Worm (Caenorhabditis elegans): ENCODE data around the gene F17C11.4.

The F17C11.4 gene

ce11 chrV:10951655-10952278 lies at the start of gene F17C11.4:
Gene F17C11.4, plus strand, starts transcription at chrV:10951860.
- TF ChIP-seq ceh-90 (tag; optimal IDR thresholded peaks at IDR 0.05) (no peak), irx-1 (tag; optimal IDR thresholded peaks at IDR 0.05) (peak; percentile 72), sox-4 (tag; optimal IDR thresholded peaks at IDR 0.05) (no peak), pag-3 (tag; optimal IDR thresholded peaks at IDR 0.05; ENCODE audit: borderline replicate concordance, insufficient read depth) (peak; percentile 70), egl-13 (tag; optimal IDR thresholded peaks at IDR 0.05) (peak; percentile 61), ceh-82 (tag; optimal IDR thresholded peaks at IDR 0.05) (peak; percentile 27 to 66 (median 35)), hpl-2 (GFP tag; optimal IDR thresholded peaks at IDR 0.05) (no peak), rnt-1 (tag; optimal IDR thresholded peaks at IDR 0.05) (peak; percentile 77), lin-15B (tag; optimal IDR thresholded peaks at IDR 0.05) (no peak), nhr-20 (tag; optimal IDR thresholded peaks at IDR 0.05) (peak; percentile 97), ces-1 (GFP tag; optimal IDR thresholded peaks at IDR 0.05) (no peak), hlh-4 (tag; optimal IDR thresholded peaks at IDR 0.05) (no peak), tlp-1 (tag; optimal IDR thresholded peaks at IDR 0.05) (no peak), lir-3 (tag; optimal IDR thresholded peaks at IDR 0.05; ENCODE audit: poor library complexity) (peak; percentile 78), sptf-1 (tag; optimal IDR thresholded peaks at IDR 0.05) (no peak), pqm-1 (tag; optimal IDR thresholded peaks at IDR 0.05) (no peak), swsn-7 (tag; optimal IDR thresholded peaks at IDR 0.05) (peak; percentile 77), mab-9 (GFP tag; IDR thresholded peaks at IDR 0.05) (peak; percentile 54; the same call in 1 of the 2 replicates), efl-3 (GFP tag; optimal IDR thresholded peaks at IDR 0.05) (no peak), fkh-8 (tag; optimal IDR thresholded peaks at IDR 0.05) (peak; percentile 71), fkh-4 (tag; optimal IDR thresholded peaks at IDR 0.05; ENCODE audit: borderline replicate concordance) (no peak), zip-4 (GFP tag; optimal IDR thresholded peaks at IDR 0.05) (peak; percentile 21), lsy-2 (tag; optimal IDR thresholded peaks at IDR 0.05) (peak; percentile 80 to 81), blmp-1 (tag; optimal IDR thresholded peaks at IDR 0.05) (peak; percentile 93), jun-1 (tag; optimal IDR thresholded peaks at IDR 0.05) (peak; percentile 64), nhr-76 (tag; optimal IDR thresholded peaks at IDR 0.05) (no peak), unc-86 (tag; optimal IDR thresholded peaks at IDR 0.05) (peak; percentile 56), nhr-11 (tag; optimal IDR thresholded peaks at IDR 0.05) (peak; percentile 42), dsc-1 (tag; optimal IDR thresholded peaks at IDR 0.05) (peak; percentile 67), skn-1 (tag; optimal IDR thresholded peaks at IDR 0.05) (peak; percentile 35), nhr-237 (tag; optimal IDR thresholded peaks at IDR 0.05) (no peak), elt-2 (tag; optimal IDR thresholded peaks at IDR 0.05) (peak; percentile 75), vab-15 (tag; optimal IDR thresholded peaks at IDR 0.05) (peak; percentile 98), xbp-1 (tag; optimal IDR thresholded peaks at IDR 0.05) (peak; percentile 74), C16A3.4 (tag; optimal IDR thresholded peaks at IDR 0.05) (peak; percentile 66), isw-1 (GFP tag; IDR thresholded peaks at IDR 0.05) (peak; percentile 12; the same call in 1 of the 2 replicates), nhr-19 (GFP tag; conservative IDR thresholded peaks at IDR 0.05) (peak; percentile 96), C34B4.2 (tag; optimal IDR thresholded peaks at IDR 0.05) (no peak), nhr-28 (tag; optimal IDR thresholded peaks at IDR 0.05) (no peak), fkh-10 (GFP tag; optimal IDR thresholded peaks at IDR 0.05) (peak; percentile 35), nhr-84 (tag; optimal IDR thresholded peaks at IDR 0.05) (no peak), unc-98 (GFP tag; IDR thresholded peaks at IDR 0.05) (peak; percentile 57; the same call in 1 of the 2 replicates), lin-39 (tag; optimal IDR thresholded peaks at IDR 0.05) (peak; percentile 81), zag-1 (tag; optimal IDR thresholded peaks at IDR 0.05) (no peak), aha-1 (tag; optimal IDR thresholded peaks at IDR 0.05) (no peak), nhr-90 (tag; optimal IDR thresholded peaks at IDR 0.05; ENCODE audit: poor library complexity) (peak; percentile 83), tbx-2 (tag; optimal IDR thresholded peaks at IDR 0.05) (peak; percentile 88), grh-1 (GFP tag; IDR thresholded peaks at IDR 0.05) (no peak), ceh-88 (GFP tag; IDR thresholded peaks at IDR 0.05) (0 out of 2 replicates have a peak, but pooled peaks have one; percentile 17), lin-13 (GFP tag; optimal IDR thresholded peaks at IDR 0.05) (peak; percentile 78), hlh-17 (GFP tag; optimal IDR thresholded peaks at IDR 0.05; ENCODE audit: borderline replicate concordance) (no peak), fos-1 (tag; optimal IDR thresholded peaks at IDR 0.05) (peak; percentile 47)
